Fruit fly (Drosophila melanogaster) Kc167 (cell line): ENCODE measurements around the gene CG11760.

ENCODE experiments used
- Myc ChIP-seq: fragments of >200 bp; optimal IDR thresholded peaks from 2 replicates; lab custom pipeline; 2017; ENCODE audit warnings: missing external identifiers
- psq ChIP-seq: fragments of >200 bp; optimal IDR thresholded peaks from 2 replicates; lab custom pipeline; 2017; ENCODE audit warnings: missing external identifiers

DNA sequence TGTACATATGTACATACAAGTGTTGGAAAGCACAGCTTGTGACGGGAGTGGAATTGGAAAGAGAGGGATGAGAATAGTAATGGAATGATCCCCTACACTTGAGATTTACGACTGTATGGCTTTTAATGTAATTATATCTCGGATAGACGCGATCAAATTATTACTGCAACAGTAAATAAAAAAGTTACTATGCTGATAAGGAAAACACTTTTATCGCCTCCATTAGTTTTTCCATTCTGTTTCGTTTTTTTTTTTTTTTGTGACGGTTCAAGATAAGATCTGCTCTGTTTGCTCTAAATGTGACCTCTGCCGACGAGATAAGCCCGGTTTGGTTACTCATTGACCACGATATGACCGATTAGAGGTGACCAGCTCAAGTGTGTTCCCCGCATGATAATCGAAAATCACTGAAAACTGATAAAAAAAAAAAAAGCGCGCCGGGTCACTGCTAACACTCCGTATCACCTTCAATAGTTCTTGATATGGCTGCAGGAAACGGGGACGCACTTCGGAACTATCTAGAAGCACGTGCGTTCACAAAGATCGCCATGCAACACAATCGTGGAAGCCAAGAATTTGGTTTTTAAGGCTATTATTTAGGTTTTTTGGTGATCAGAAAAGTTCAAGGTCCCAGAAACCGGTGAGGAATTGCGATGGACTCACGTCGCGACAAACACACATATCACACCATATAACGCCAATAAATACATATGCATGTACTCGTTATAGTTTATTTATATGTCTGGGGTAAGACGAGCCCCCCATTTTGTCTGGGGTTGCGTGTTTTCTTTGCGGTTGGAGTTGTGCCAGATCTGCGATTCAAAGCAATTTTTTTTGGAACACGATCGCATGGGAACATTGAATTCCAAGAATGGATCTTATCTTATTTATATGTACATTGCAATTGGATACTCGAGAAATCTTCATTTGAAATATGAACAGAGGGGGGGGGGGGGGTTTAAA lies 48.2 kb upstream of the CG11760 start, which contains the start of gene p:
- TF ChIP-seq Myc: no peak
- TF ChIP-seq psq: no peak
